Fruit fly (Drosophila melanogaster) whole organism, embryonic: ENCODE results near the gene Slimp.
A peak's percentile ranks its signal among the peaks of the same experiment; 100 is the strongest.

ENCODE experiments used
- Asciz ChIP-seq: fragments of 200-800 bp; sonication (Bioruptor generic); optimal IDR thresholded peaks from 2 replicates; lab custom pipeline; 2017; ENCODE audit warnings: missing biosample characterization, mild to moderate bottlenecking, missing genetic modification characterization, missing genetic modification reagents
- BEAF-32 ChIP-seq: fragments of 200-800 bp; sonication (Bioruptor generic); optimal IDR thresholded peaks from 3 replicates; lab custom pipeline; 2017; ENCODE audit warnings: missing biosample characterization, missing genetic modification characterization, mild to moderate bottlenecking, moderate library complexity, missing genetic modification reagents
- C15 ChIP-seq: fragments of 200-800 bp; sonication (Bioruptor generic); IDR thresholded peaks from 3 replicates; pipeline ENCODE4 v1.3.6; 2022; ENCODE audit warnings: missing biosample characterization, missing genetic modification characterization
- CG11093 ChIP-seq: fragments of 200-800 bp; sonication (Bioruptor generic); IDR thresholded peaks from 3 replicates; pipeline ENCODE4 v1.3.6; 2022; ENCODE audit warnings: missing biosample characterization, missing genetic modification characterization
- CG12391 ChIP-seq: fragments of 200-800 bp; sonication (Bioruptor generic); optimal IDR thresholded peaks from 3 replicates; lab custom pipeline; 2018; ENCODE audit warnings: missing biosample characterization, mild to moderate bottlenecking, missing genetic modification characterization, moderate library complexity
- CG14441 ChIP-seq: fragments of 200-800 bp; sonication (Bioruptor generic); IDR thresholded peaks from 2 replicates; pipeline ENCODE4 v1.3.6; 2022; ENCODE audit warnings: missing biosample characterization, missing genetic modification characterization
- CG17385 ChIP-seq: fragments of 200-800 bp; sonication (Bioruptor generic); optimal IDR thresholded peaks from 3 replicates; lab custom pipeline; 2018; ENCODE audit warnings: missing biosample characterization, mild to moderate bottlenecking, missing genetic modification characterization
- CG18262 ChIP-seq: fragments of 200-800 bp; optimal IDR thresholded peaks from 3 replicates; lab custom pipeline; 2019; ENCODE audit warnings: missing biosample characterization, mild to moderate bottlenecking, missing genetic modification characterization, moderate library complexity
- CG1832 ChIP-seq: fragments of 200-800 bp; sonication (Bioruptor generic); optimal IDR thresholded peaks from 2 replicates; lab custom pipeline; 2017; ENCODE audit warnings: missing biosample characterization, mild to moderate bottlenecking, missing genetic modification characterization, inconsistent platforms
- CG18764 ChIP-seq: fragments of 200-800 bp; sonication (Bioruptor generic); optimal IDR thresholded peaks from 3 replicates; lab custom pipeline; 2016; ENCODE audit warnings: missing biosample characterization, missing genetic modification characterization
- CG2129 ChIP-seq: fragments of 200-800 bp; sonication (Bioruptor generic); IDR thresholded peaks from 2 replicates; pipeline ENCODE4 v1.3.6; 2022; ENCODE audit warnings: missing biosample characterization, missing genetic modification characterization; ENCODE audit not compliant: partially characterized antibody
- CG32767 ChIP-seq: fragments of 200-800 bp; sonication (Bioruptor generic); IDR thresholded peaks from 2 replicates; pipeline ENCODE4 v1.3.6; 2022; ENCODE audit warnings: missing biosample characterization, missing genetic modification characterization
- CG32772 ChIP-seq: fragments of 200-800 bp; sonication (Bioruptor generic); IDR thresholded peaks from 2 replicates; pipeline ENCODE4 v1.3.6; 2022; ENCODE audit warnings: missing biosample characterization, missing genetic modification characterization
- CG33557 ChIP-seq: fragments of 200-800 bp; sonication (Bioruptor generic); optimal IDR thresholded peaks from 2 replicates; lab custom pipeline; 2019; ENCODE audit warnings: missing biosample characterization, mild to moderate bottlenecking, missing genetic modification characterization, moderate library complexity
- CG4424 ChIP-seq: fragments of 200-800 bp; sonication (Bioruptor generic); optimal IDR thresholded peaks from 3 replicates; lab custom pipeline; 2016; ENCODE audit warnings: missing biosample characterization, missing genetic modification characterization
- CG5245 ChIP-seq: fragments of 200-800 bp; sonication (Bioruptor generic); optimal IDR thresholded peaks from 3 replicates; lab custom pipeline; 2016; ENCODE audit warnings: missing biosample characterization, missing genetic modification characterization
- CG5953 ChIP-seq: fragments of 200-800 bp; sonication (Bioruptor generic); IDR thresholded peaks from 2 replicates; pipeline ENCODE4 v1.3.6; 2022; ENCODE audit warnings: missing biosample characterization, missing genetic modification characterization
- CG6272 ChIP-seq: fragments of 200-800 bp; sonication (Bioruptor generic); IDR thresholded peaks from 2 replicates; pipeline ENCODE4 v1.3.6; 2022; ENCODE audit warnings: missing biosample characterization, missing genetic modification characterization
- CG7963 ChIP-seq: fragments of 200-800 bp; sonication (Bioruptor generic); IDR thresholded peaks from 3 replicates; pipeline ENCODE4 v1.3.6; 2022; ENCODE audit warnings: missing biosample characterization, missing genetic modification characterization; ENCODE audit not compliant: partially characterized antibody
- CG8765 ChIP-seq: fragments of 200-800 bp; sonication (Bioruptor generic); IDR thresholded peaks from 2 replicates; pipeline ENCODE4 v1.3.6; 2022; ENCODE audit warnings: missing biosample characterization, missing genetic modification characterization
- CG8944 ChIP-seq: fragments of 200-800 bp; sonication (Bioruptor generic); optimal IDR thresholded peaks from 3 replicates; lab custom pipeline; 2016; ENCODE audit warnings: missing biosample characterization, missing genetic modification characterization
- CG9609 ChIP-seq: fragments of 200-800 bp; sonication (Bioruptor generic); optimal IDR thresholded peaks from 3 replicates; lab custom pipeline; 2016; ENCODE audit warnings: missing biosample characterization, missing genetic modification characterization
- CG9932 ChIP-seq: fragments of 200-800 bp; sonication (Bioruptor generic); IDR thresholded peaks from 2 replicates; pipeline ENCODE4 v1.3.6; 2022; ENCODE audit warnings: missing biosample characterization, missing genetic modification characterization
- CkIIα-i1 ChIP-seq: fragments of 200-800 bp; sonication (Bioruptor generic); IDR thresholded peaks from 2 replicates; pipeline ENCODE4 v1.3.6; 2022; ENCODE audit warnings: missing biosample characterization, missing genetic modification characterization
- HLH54F ChIP-seq: fragments of 200-800 bp; sonication (Bioruptor generic); optimal IDR thresholded peaks from 3 replicates; lab custom pipeline; 2016; ENCODE audit warnings: missing biosample characterization, missing genetic modification characterization
- Hand ChIP-seq: fragments of 200-800 bp; sonication (Bioruptor generic); optimal IDR thresholded peaks from 2 replicates; lab custom pipeline; 2017; ENCODE audit warnings: mild to moderate bottlenecking, missing biosample characterization, missing genetic modification reagents, missing genetic modification characterization
- Jarid2 ChIP-seq: fragments of 200-800 bp; sonication (Bioruptor generic); optimal IDR thresholded peaks from 3 replicates; lab custom pipeline; 2017; ENCODE audit warnings: mild to moderate bottlenecking, missing biosample characterization, missing genetic modification reagents, missing genetic modification characterization
- TFAM ChIP-seq: fragments of 200-800 bp; sonication (Bioruptor generic); optimal IDR thresholded peaks from 2 replicates; lab custom pipeline; 2017; ENCODE audit warnings: missing biosample characterization, missing genetic modification characterization, inconsistent platforms
- Tbp ChIP-seq: fragments of >200 bp; optimal IDR thresholded peaks from 2 replicates; lab custom pipeline; 2018; ENCODE audit warnings: missing biosample characterization, missing genetic modification characterization
- Usf ChIP-seq: fragments of 200-800 bp; sonication (Bioruptor generic); optimal IDR thresholded peaks from 2 replicates; lab custom pipeline; 2017; ENCODE audit warnings: missing genotype, missing biosample characterization, missing genetic modification characterization
- ab ChIP-seq: fragments of 200-800 bp; sonication (Bioruptor generic); optimal IDR thresholded peaks from 2 replicates; lab custom pipeline; 2016; ENCODE audit warnings: missing biosample characterization, missing genetic modification characterization
- ara ChIP-seq: fragments of 200-800 bp; sonication (Bioruptor generic); IDR thresholded peaks from 2 replicates; pipeline ENCODE4 v1.3.6; 2022; ENCODE audit warnings: missing biosample characterization, missing genetic modification characterization
- ato ChIP-seq: fragments of 200-800 bp; sonication (Bioruptor generic); IDR thresholded peaks from 2 replicates; pipeline ENCODE4 v1.3.6; 2022; ENCODE audit warnings: missing biosample characterization, missing genetic modification characterization; ENCODE audit not compliant: partially characterized antibody
- bcd ChIP-seq: fragments of 200-800 bp; sonication (Bioruptor generic); optimal IDR thresholded peaks from 2 replicates; lab custom pipeline; 2017; ENCODE audit warnings: missing biosample characterization, mild to moderate bottlenecking, missing genetic modification characterization
- bigmax ChIP-seq: fragments of 200-800 bp; sonication (Bioruptor generic); optimal IDR thresholded peaks from 2 replicates; lab custom pipeline; 2018; ENCODE audit warnings: missing biosample characterization, mild to moderate bottlenecking, missing genetic modification characterization
- chn ChIP-seq: fragments of 200-800 bp; sonication (Bioruptor generic); optimal IDR thresholded peaks from 2 replicates; lab custom pipeline; 2016; ENCODE audit warnings: missing biosample characterization, missing genetic modification characterization
- corto ChIP-seq: fragments of 200-800 bp; sonication (Bioruptor generic); optimal IDR thresholded peaks from 2 replicates; lab custom pipeline; 2016; ENCODE audit warnings: missing biosample characterization, mild to moderate bottlenecking, missing genetic modification characterization, moderate library complexity
- crc ChIP-seq: fragments of 200-800 bp; sonication (Bioruptor generic); optimal IDR thresholded peaks from 2 replicates; lab custom pipeline; 2016; ENCODE audit warnings: missing biosample characterization, missing genetic modification characterization
- crp ChIP-seq, 2 experiments: fragments of 200-800 bp; sonication (Bioruptor generic); optimal IDR thresholded peaks; 2 replicates in 1 of 2; 3 replicates in 1 of 2; lab custom pipeline; 2017; ENCODE audit warnings: missing biosample characterization in 2 of 2, missing genetic modification characterization in 2 of 2, mild to moderate bottlenecking in 1 of 2, moderate library complexity in 1 of 2
- dmrt11E ChIP-seq: fragments of 200-800 bp; sonication (Bioruptor generic); optimal IDR thresholded peaks from 3 replicates; lab custom pipeline; 2018; ENCODE audit warnings: missing biosample characterization, mild to moderate bottlenecking, missing genetic modification characterization, moderate library complexity
- gcm ChIP-seq: fragments of 200-800 bp; sonication (Bioruptor generic); optimal IDR thresholded peaks from 2 replicates; lab custom pipeline; 2019; ENCODE audit warnings: missing biosample characterization, mild to moderate bottlenecking, missing genetic modification characterization, moderate library complexity
- h ChIP-seq: fragments of >200 bp; optimal IDR thresholded peaks from 2 replicates; lab custom pipeline; 2017
- kah ChIP-seq: fragments of 200-800 bp; sonication (Bioruptor generic); optimal IDR thresholded peaks from 2 replicates; lab custom pipeline; 2018; ENCODE audit warnings: missing biosample characterization, mild to moderate bottlenecking, missing genetic modification characterization
- phol ChIP-seq: fragments of 200-800 bp; sonication (Bioruptor generic); optimal IDR thresholded peaks from 3 replicates; lab custom pipeline; 2018; ENCODE audit warnings: missing biosample characterization, mild to moderate bottlenecking, missing genetic modification characterization, moderate library complexity
- pita ChIP-seq: fragments of 200-800 bp; sonication (Bioruptor generic); optimal IDR thresholded peaks from 2 replicates; lab custom pipeline; 2017; ENCODE audit warnings: missing biosample characterization, mild to moderate bottlenecking, missing genetic modification characterization
- psq ChIP-seq: fragments of 200-800 bp; sonication (Bioruptor generic); optimal IDR thresholded peaks from 2 replicates; lab custom pipeline; 2017; ENCODE audit warnings: missing biosample characterization, missing genetic modification characterization
- salm ChIP-seq: fragments of 200-800 bp; sonication (Bioruptor generic); optimal IDR thresholded peaks from 2 replicates; lab custom pipeline; 2018; ENCODE audit warnings: missing biosample characterization, mild to moderate bottlenecking, missing genetic modification characterization
- shn ChIP-seq: fragments of 200-800 bp; sonication (Bioruptor generic); optimal IDR thresholded peaks from 3 replicates; lab custom pipeline; 2016; ENCODE audit warnings: missing biosample characterization, missing genetic modification characterization
- slbo ChIP-seq: fragments of 200-800 bp; sonication (Bioruptor generic); IDR thresholded peaks from 2 replicates; pipeline ENCODE4 v1.3.6; 2022; ENCODE audit warnings: missing biosample characterization, missing genetic modification characterization
- sqz ChIP-seq: fragments of 200-800 bp; sonication (Bioruptor generic); optimal IDR thresholded peaks from 3 replicates; lab custom pipeline; 2018; ENCODE audit warnings: missing biosample characterization, mild to moderate bottlenecking, missing genetic modification characterization
- yki ChIP-seq: fragments of >200 bp; optimal IDR thresholded peaks from 3 replicates; lab custom pipeline; 2018

Slimp gene

dm6 chr3R:24193373-24193879 lies 44.7 kb upstream of the Slimp start, which contains the start of the genes SMC6 and CG6204 (continued):
- peak; percentile 70; the same call in 1 of the 2 replicates for TF ChIP-seq CkIIα-i1 (GFP tag; lab: Robert Waterston, UW)
- peak; percentile 93 for TF ChIP-seq dmrt11E (tag; lab: Kevin White, UChicago)
- TF ChIP-seq crc (GFP tag; lab: Kevin White, UChicago): peak; percentile 77
- peak; percentile 86 for TF ChIP-seq CG5245 (GFP tag; lab: Kevin White, UChicago)
- no peak for TF ChIP-seq pita (GFP tag; lab: Kevin White, UChicago)
- no peak for TF ChIP-seq ato (GFP tag; lab: Robert Waterston, UW)
- peak; percentile 81 for TF ChIP-seq CG18764 (GFP tag; lab: Kevin White, UChicago)
- no peak for TF ChIP-seq CG7963 (GFP tag; lab: Robert Waterston, UW)
- TF ChIP-seq ab (GFP tag; lab: Kevin White, UChicago): peak; percentile 39
- peak; percentile 92 for TF ChIP-seq gcm (GFP tag; lab: Kevin White, UChicago)
- peak; percentile 97 for TF ChIP-seq slbo
- peak; percentile 95 for TF ChIP-seq phol (tag; lab: Kevin White, UChicago)
- peak; percentile 89 for TF ChIP-seq CG32767 (GFP tag; lab: Robert Waterston, UW)
- TF ChIP-seq CG9932 (GFP tag; lab: Robert Waterston, UW): peak; percentile 97
- TF ChIP-seq ara (GFP tag; lab: Robert Waterston, UW): peak; percentile 93
- peak; percentile 95 for TF ChIP-seq CG32772 (GFP tag; lab: Robert Waterston, UW)
- peak; percentile 62 for TF ChIP-seq TFAM (GFP tag; lab: Kevin White, UChicago)
- peak; percentile 70 for TF ChIP-seq CG8944 (GFP tag; lab: Kevin White, UChicago)
- peak; percentile 81 for TF ChIP-seq C15 (GFP tag; lab: Robert Waterston, UW)
- TF ChIP-seq CG17385: peak; percentile 90
- TF ChIP-seq CG33557: peak; percentile 87
- TF ChIP-seq CG12391 (tag; lab: Kevin White, UChicago): peak; percentile 95
- TF ChIP-seq bigmax (GFP tag; lab: Kevin White, UChicago): no peak
- TF ChIP-seq chn: peak; percentile 76
- TF ChIP-seq h (lab: Kevin White, UChicago): no peak
- no peak for TF ChIP-seq CG2129
- TF ChIP-seq corto (GFP tag; lab: Kevin White, UChicago): peak; percentile 56
- TF ChIP-seq yki: no peak
- TF ChIP-seq Tbp (GFP tag; lab: Kevin White, UChicago): no peak
- TF ChIP-seq HLH54F (GFP tag; lab: Kevin White, UChicago): peak; percentile 82
- peak; percentile 92 for TF ChIP-seq salm
- peak; percentile 94 for TF ChIP-seq bcd
- TF ChIP-seq CG11093 (GFP tag; lab: Robert Waterston, UW): peak; percentile 88
- TF ChIP-seq Usf: peak; percentile 88
- TF ChIP-seq psq (GFP tag; lab: Kevin White, UChicago): peak; percentile 59
- peak; percentile 79 for TF ChIP-seq kah (GFP tag; lab: Kevin White, UChicago)
- peak; percentile 84 for TF ChIP-seq sqz (GFP tag; lab: Kevin White, UChicago)
- peak; percentile 80 for TF ChIP-seq CG9609
- peak; percentile 80 for TF ChIP-seq Hand (GFP tag; lab: Kevin White, UChicago)
- peak; percentile 94 for TF ChIP-seq CG6272
- peak; percentile 82 for TF ChIP-seq CG8765
- peak; percentile 95 for TF ChIP-seq CG14441
- TF ChIP-seq CG18262: peak; percentile 95
- TF ChIP-seq Asciz (GFP tag; lab: Kevin White, UChicago): peak; percentile 85
- peak; percentile 89 for TF ChIP-seq CG4424 (GFP tag; lab: Kevin White, UChicago)
- peak in 1 of 2 experiments; percentile 60 for TF ChIP-seq crp (GFP tag; optimal IDR thresholded peaks at IDR 0.05; lab: Kevin White, UChicago)
- no peak for TF ChIP-seq CG1832 (GFP tag; lab: Kevin White, UChicago)
- peak; percentile 65 for TF ChIP-seq shn (GFP tag; lab: Kevin White, UChicago)
- peak; percentile 78 for TF ChIP-seq CG5953 (GFP tag; lab: Robert Waterston, UW)
- TF ChIP-seq Jarid2 (GFP tag; lab: Kevin White, UChicago): no peak
- TF ChIP-seq BEAF-32 (GFP tag; lab: Kevin White, UChicago): peak; percentile 71
